Fruit fly (Drosophila melanogaster): Measurements from ENCODE around the gene CG18809.

CG18809 gene

dm6 chrX:19744003-19744488, at the start of gene CG18809, which contains the start of the genes COX6B, CG33932 and Rpp20 (continued):
- TF ChIP-seq CG8632 (GFP tag; optimal IDR thresholded peaks at IDR 0.05) (no peak), eg (GFP tag; IDR thresholded peaks at IDR 0.05) (peak; percentile 60; the same call in 1 of the 3 replicates), fd85E (GFP tag; optimal IDR thresholded peaks at IDR 0.05) (no peak), CG11294 (GFP tag; IDR thresholded peaks at IDR 0.05) (0 out of 2 replicates have a peak, but pooled peaks have one; percentile 17), lz (GFP tag; optimal IDR thresholded peaks at IDR 0.05) (peak; percentile 55), CG9139 (GFP tag; optimal IDR thresholded peaks at IDR 0.05) (no peak), CG3032 (tag; optimal IDR thresholded peaks at IDR 0.05) (peak; percentile 21), CG16779 (tag; optimal IDR thresholded peaks at IDR 0.05) (no peak)

dm6 chrX:19792572-19792971, 48.4 kb upstream of the CG18809 start:
- no peak for TF ChIP-seq eg (GFP tag; IDR thresholded peaks at IDR 0.05)
- no peak for TF ChIP-seq vri (GFP tag; optimal IDR thresholded peaks at IDR 0.05)
- TF ChIP-seq CG15336 (GFP tag; IDR thresholded peaks at IDR 0.05), result no peak
- no peak for TF ChIP-seq dac (GFP tag; optimal IDR thresholded peaks at IDR 0.05)
- TF ChIP-seq lz (GFP tag; optimal IDR thresholded peaks at IDR 0.05), result no peak
- no peak for TF ChIP-seq fd59A (GFP tag; optimal IDR thresholded peaks at IDR 0.05)
- no peak for TF ChIP-seq CG8119 (GFP tag; IDR thresholded peaks at IDR 0.05)
- TF ChIP-seq Sox15 (GFP tag; optimal IDR thresholded peaks at IDR 0.05), result no peak
- no peak for TF ChIP-seq CG6792 (GFP tag; optimal IDR thresholded peaks at IDR 0.05)
- no peak for TF ChIP-seq fd85E (GFP tag; optimal IDR thresholded peaks at IDR 0.05)
- TF ChIP-seq CG7368 (GFP tag; optimal IDR thresholded peaks at IDR 0.05), result no peak
- TF ChIP-seq CG34406 (GFP tag; optimal IDR thresholded peaks at IDR 0.05), result no peak
- TF ChIP-seq achi (GFP tag; optimal IDR thresholded peaks at IDR 0.05), result no peak
- no peak for TF ChIP-seq CG6808 (GFP tag; optimal IDR thresholded peaks at IDR 0.05)

- TF ChIP-seq ss (GFP tag; optimal IDR thresholded peaks at IDR 0.05), result no peak
- no peak for TF ChIP-seq CG8319 (GFP tag; optimal IDR thresholded peaks at IDR 0.05)
- no peak for TF ChIP-seq OdsH (GFP tag; optimal IDR thresholded peaks at IDR 0.05)
- TF ChIP-seq CG11762 (GFP tag; optimal IDR thresholded peaks at IDR 0.05; ENCODE audit: insufficient read depth), result no peak
These were observed 47.7 kb upstream of the CG18809 start for dm6 chrX:19791832-19792231.

dm6 chrX:19788621-19788944, 44.4 kb upstream of the CG18809 start:
- TF ChIP-seq CG8319 (GFP tag; optimal IDR thresholded peaks at IDR 0.05) (no peak), svp (GFP tag) (no peak), Ets21C (GFP tag; optimal IDR thresholded peaks at IDR 0.05) (no peak), dac (GFP tag; optimal IDR thresholded peaks at IDR 0.05) (no peak), OdsH (GFP tag; optimal IDR thresholded peaks at IDR 0.05) (no peak), Eip75B (GFP tag; optimal IDR thresholded peaks at IDR 0.05) (no peak), eg (GFP tag; IDR thresholded peaks at IDR 0.05) (no peak), Smox (GFP tag; optimal IDR thresholded peaks at IDR 0.05) (no peak), CG16779 (tag; optimal IDR thresholded peaks at IDR 0.05) (no peak)

dm6 chrX:19787921-19788620, 43.9 kb upstream of the CG18809 start:
- TF ChIP-seq Eip78C (GFP tag), result peak; percentile 38
- peak; percentile 36; the same call in 1 of the 3 replicates for TF ChIP-seq CG6163 (GFP tag; IDR thresholded peaks at IDR 0.05)
- TF ChIP-seq Gug (GFP tag; IDR thresholded peaks at IDR 0.05), result no peak
- TF ChIP-seq fkh (GFP tag; optimal IDR thresholded peaks at IDR 0.05), result peak; percentile 65
- no peak for TF ChIP-seq Eip75B (GFP tag; optimal IDR thresholded peaks at IDR 0.05)
- TF ChIP-seq lz (GFP tag; optimal IDR thresholded peaks at IDR 0.05), result no peak
- no peak for TF ChIP-seq esn (GFP tag; optimal IDR thresholded peaks at IDR 0.05)
- no peak for TF ChIP-seq CG1621 (tag; optimal IDR thresholded peaks at IDR 0.05)
- no peak for TF ChIP-seq acj6 (GFP tag; optimal IDR thresholded peaks at IDR 0.05)
- TF ChIP-seq CG11294 (GFP tag; IDR thresholded peaks at IDR 0.05), result no peak
- TF ChIP-seq Blimp-1 (GFP tag; optimal IDR thresholded peaks at IDR 0.05), result no peak
- no peak for TF ChIP-seq CG6854 (GFP tag; optimal IDR thresholded peaks at IDR 0.05)
- TF ChIP-seq CG4318 (GFP tag; optimal IDR thresholded peaks at IDR 0.05), result no peak
- TF ChIP-seq CG11902 (GFP tag; optimal IDR thresholded peaks at IDR 0.05), result no peak

Measured in whole organism, prepupa.